Fruit fly (Drosophila melanogaster): ENCODE data around the gene CG6321.
A peak's percentile ranks its signal among the peaks of the same experiment; 100 is the strongest.

Gene CG6321

DNA sequence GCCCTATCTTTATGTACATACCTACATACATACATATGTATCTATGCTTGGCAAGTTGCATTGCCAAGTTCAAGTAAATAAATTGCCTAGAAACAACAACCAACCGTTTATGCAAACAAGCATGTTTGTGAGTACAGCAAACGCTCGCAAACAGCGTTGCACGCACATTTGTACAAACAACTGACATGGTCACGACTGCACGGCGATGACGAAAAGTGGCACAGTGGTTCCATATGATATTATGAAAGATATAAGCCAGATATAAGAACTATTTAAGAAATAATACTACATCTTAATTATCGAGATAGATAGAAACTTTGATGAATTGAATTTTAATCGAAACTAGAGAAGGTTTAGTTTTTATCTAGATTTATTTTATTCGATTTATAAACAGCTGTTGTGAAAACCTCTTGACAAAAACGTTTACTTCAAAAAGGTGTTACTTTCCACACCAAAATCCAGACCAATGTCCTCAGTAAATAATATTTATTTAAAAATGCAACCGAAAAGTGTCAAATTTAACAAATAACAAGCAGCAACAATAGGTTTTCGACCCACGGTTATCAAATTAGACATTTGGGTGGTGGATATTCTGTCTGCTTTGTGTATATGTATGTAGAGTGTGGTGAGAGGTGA, 28.9 kb upstream of the CG6321 start (continued):
- peak; percentile 95 for TF ChIP-seq CG15269 (tag; optimal IDR thresholded peaks at IDR 0.05)
- TF ChIP-seq CG10959 (GFP tag; IDR thresholded peaks at IDR 0.05): peak; percentile 83
- peak; percentile 87 for TF ChIP-seq CG16863 (GFP tag; optimal IDR thresholded peaks at IDR 0.05)
- peak; percentile 54; the same call in 1 of the 2 replicates for TF ChIP-seq CG10321 (GFP tag; IDR thresholded peaks at IDR 0.05)
- TF ChIP-seq Rfx (GFP tag; IDR thresholded peaks at IDR 0.05): peak; percentile 58
- TF ChIP-seq Adf1 (GFP tag; IDR thresholded peaks at IDR 0.05): peak; percentile 51
- TF ChIP-seq abd-A (tag; optimal IDR thresholded peaks at IDR 0.05): peak; percentile 10
- TF ChIP-seq Hr39 (optimal IDR thresholded peaks at IDR 0.05): no peak
- TF ChIP-seq Atf6 (GFP tag; IDR thresholded peaks at IDR 0.05): peak; percentile 83; the same call in 1 of the 2 replicates
- peak; percentile 62 for TF ChIP-seq gsb (GFP tag; IDR thresholded peaks at IDR 0.05)
- peak; percentile 98 for TF ChIP-seq CG17361 (GFP tag; IDR thresholded peaks at IDR 0.05)
- TF ChIP-seq Drgx (GFP tag; IDR thresholded peaks at IDR 0.05): peak; percentile 79
- peak; percentile 83 for TF ChIP-seq CG11398 (GFP tag; optimal IDR thresholded peaks at IDR 0.05)
- peak; percentile 77 for TF ChIP-seq HmgZ (tag; optimal IDR thresholded peaks at IDR 0.05)
- TF ChIP-seq Abd-B (GFP tag; optimal IDR thresholded peaks at IDR 0.05): peak; percentile 79
- TF ChIP-seq Ets65A (GFP tag): peak; percentile 96
- peak; percentile 54 for TF ChIP-seq CG9609 (GFP tag; optimal IDR thresholded peaks at IDR 0.05)
- TF ChIP-seq maf-S (GFP tag; optimal IDR thresholded peaks at IDR 0.05): peak; percentile 41
- peak; percentile 45 for TF ChIP-seq CG8290 (GFP tag; optimal IDR thresholded peaks at IDR 0.05)
- peak; percentile 52 to 73 for TF ChIP-seq CG8290 (tag; optimal IDR thresholded peaks at IDR 0.05)
- peak in 1 of 2 experiments; percentile 96 for TF ChIP-seq Eip74EF (GFP tag; optimal IDR thresholded peaks at IDR 0.05)
- TF ChIP-seq sens-2 (GFP tag; IDR thresholded peaks at IDR 0.05): peak; percentile 63
- peak; percentile 68 for TF ChIP-seq CG3065 (GFP tag; optimal IDR thresholded peaks at IDR 0.05)
- TF ChIP-seq CG2120 (GFP tag; optimal IDR thresholded peaks at IDR 0.05): peak; percentile 76
- peak; percentile 91 for TF ChIP-seq Hr3 (GFP tag; optimal IDR thresholded peaks at IDR 0.05)
- TF ChIP-seq her (GFP tag; optimal IDR thresholded peaks at IDR 0.05): peak; percentile 54
- TF ChIP-seq CG7372 (GFP tag; IDR thresholded peaks at IDR 0.05): peak; percentile 72; the same call in 1 of the 2 replicates
- 0 out of 4 replicates have a peak, but pooled peaks have one; percentile 25 for TF ChIP-seq Dll (GFP tag; IDR thresholded peaks at IDR 0.05; ENCODE audit: partially characterized antibody)
- peak; percentile 85 for TF ChIP-seq CG6254 (GFP tag; optimal IDR thresholded peaks at IDR 0.05)
- TF ChIP-seq Xbp1 (GFP tag; optimal IDR thresholded peaks at IDR 0.05): peak; percentile 92
- peak; percentile 54; the same call in 3 of the 4 replicates for TF ChIP-seq Gug (GFP tag; IDR thresholded peaks at IDR 0.05)
- TF ChIP-seq Myb (GFP tag; optimal IDR thresholded peaks at IDR 0.05): peak; percentile 57
- peak; percentile 67 for TF ChIP-seq CG6654 (GFP tag; optimal IDR thresholded peaks at IDR 0.05)
- TF ChIP-seq CG14710 (tag; optimal IDR thresholded peaks at IDR 0.05): peak; percentile 91
- peak; percentile 53 for TF ChIP-seq Spps (tag; optimal IDR thresholded peaks at IDR 0.05)
- TF ChIP-seq gt (GFP tag; IDR thresholded peaks at IDR 0.05): peak; percentile 21; the same call in 1 of the 2 replicates
- TF ChIP-seq bigmax (GFP tag; optimal IDR thresholded peaks at IDR 0.05): no peak
- no peak for TF ChIP-seq CG13894 (tag; optimal IDR thresholded peaks at IDR 0.05)
- TF ChIP-seq CG6791 (GFP tag; IDR thresholded peaks at IDR 0.05; ENCODE audit: partially characterized antibody): no peak
- peak; percentile 85 for TF ChIP-seq Mes4 (GFP tag; optimal IDR thresholded peaks at IDR 0.05)
- no peak for TF ChIP-seq h (optimal IDR thresholded peaks at IDR 0.05)
- peak; percentile 87 for TF ChIP-seq Xrp1 (GFP tag; IDR thresholded peaks at IDR 0.05)
- TF ChIP-seq Camta (GFP tag; optimal IDR thresholded peaks at IDR 0.05): peak; percentile 89
- TF ChIP-seq Vsx1 (GFP tag; optimal IDR thresholded peaks at IDR 0.05): peak; percentile 83
- TF ChIP-seq odd (GFP tag; optimal IDR thresholded peaks at IDR 0.05): peak; percentile 96
- peak; percentile 91 for TF ChIP-seq so (GFP tag; IDR thresholded peaks at IDR 0.05)
- peak; percentile 79 for TF ChIP-seq onecut (GFP tag; IDR thresholded peaks at IDR 0.05)
- TF ChIP-seq Trl (optimal IDR thresholded peaks at IDR 0.05): no peak
- TF ChIP-seq Trl (GFP tag; optimal IDR thresholded peaks at IDR 0.05): peak; percentile 81
- peak; percentile 27 for TF ChIP-seq pros (GFP tag; optimal IDR thresholded peaks at IDR 0.05)
- peak; percentile 32 for TF ChIP-seq Rx (GFP tag; IDR thresholded peaks at IDR 0.05)
- peak; percentile 87 for TF ChIP-seq ems (GFP tag; optimal IDR thresholded peaks at IDR 0.05)

All from whole organism, embryonic.